Worm (Caenorhabditis elegans): ENCODE data around the gene R11G1.2.

Gene R11G1.2

ce11 chrX:3613665-3614064 is 36.7 kb upstream of the R11G1.2 start:
- TF ChIP-seq ceh-40 (GFP tag; IDR thresholded peaks at IDR 0.05), result no peak
- peak; percentile 83 for TF ChIP-seq nhr-80 (tag; optimal IDR thresholded peaks at IDR 0.05)
- TF ChIP-seq let-607 (tag; optimal IDR thresholded peaks at IDR 0.05), result peak; percentile 13 to 21

- TF ChIP-seq sea-2 (GFP tag; IDR thresholded peaks at IDR 0.05) (no peak), attf-5 (GFP tag; optimal IDR thresholded peaks at IDR 0.05) (no peak), tlf-1 (GFP tag; optimal IDR thresholded peaks at IDR 0.05) (no peak), tbp1 (GFP tag; optimal IDR thresholded peaks at IDR 0.05) (no peak), madf-3 (GFP tag; IDR thresholded peaks at IDR 0.05) (no peak), ccch-3 (GFP tag; optimal IDR thresholded peaks at IDR 0.05) (no peak), nfya-2 (GFP tag; IDR thresholded peaks at IDR 0.05) (no peak), aptf-3 (GFP tag; IDR thresholded peaks at IDR 0.05) (no peak), F57C9.4 (tag; optimal IDR thresholded peaks at IDR 0.05) (no peak), somi-1 (GFP tag; optimal IDR thresholded peaks at IDR 0.05) (no peak), efl-1 (GFP tag; optimal IDR thresholded peaks at IDR 0.05) (no peak), ztf-6 (GFP tag; IDR thresholded peaks at IDR 0.05) (no peak), lin-26 (GFP tag; IDR thresholded peaks at IDR 0.05) (no peak), nfya-1 (tag; optimal IDR thresholded peaks at IDR 0.05; ENCODE audit: borderline replicate concordance, insufficient read depth) (no peak)
These were observed 33.2 kb upstream of the R11G1.2 start, which contains the start of gene del-9 for ce11 chrX:3617218-3617617. TSS of gene del-9 (minus strand) at chrX:3617318.

ce11 chrX:3618842-3619241 is 31.6 kb upstream of the R11G1.2 start:
- no peak for TF ChIP-seq B0019.2 (GFP tag; conservative IDR thresholded peaks at IDR 0.05)
- no peak for TF ChIP-seq hmg-1.2 (GFP tag; IDR thresholded peaks at IDR 0.05)
- TF ChIP-seq C06A6.2 (GFP tag; conservative IDR thresholded peaks at IDR 0.05), result no peak
- TF ChIP-seq F55B11.4 (tag; optimal IDR thresholded peaks at IDR 0.05; ENCODE audit: borderline replicate concordance, insufficient read depth), result no peak
- no peak for TF ChIP-seq unc-62 (GFP tag; optimal IDR thresholded peaks at IDR 0.05)

ce11 chrX:3623162-3623561 is 27.3 kb upstream of the R11G1.2 start, which contains the start of gene C18B2.2:
TSS of gene C18B2.2 (plus strand) at chrX:3623462.
- TF ChIP-seq ama-1 (optimal IDR thresholded peaks at IDR 0.05), result no peak
- TF ChIP-seq ama-1 (GFP tag; optimal IDR thresholded peaks at IDR 0.05), result no peak
- TF ChIP-seq mes-4 (tag; optimal IDR thresholded peaks at IDR 0.05), result no peak
- TF ChIP-seq akir-1 (GFP tag; optimal IDR thresholded peaks at IDR 0.05), result no peak
- no peak for TF ChIP-seq ztf-3 (GFP tag; optimal IDR thresholded peaks at IDR 0.05)
- TF ChIP-seq D2030.7 (GFP tag; IDR thresholded peaks at IDR 0.05), result no peak
- no peak for TF ChIP-seq nfyb-1 (GFP tag; IDR thresholded peaks at IDR 0.05)
- TF ChIP-seq ceh-40 (GFP tag; IDR thresholded peaks at IDR 0.05), result no peak
- TF ChIP-seq rpc-1 (optimal IDR thresholded peaks at IDR 0.05), result no peak
- no peak for TF ChIP-seq rpc-1 (tag; optimal IDR thresholded peaks at IDR 0.05)
- TF ChIP-seq Y67H2A.10 (GFP tag; conservative IDR thresholded peaks at IDR 0.05), result no peak
- TF ChIP-seq cebp-1 (GFP tag; IDR thresholded peaks at IDR 0.05), result no peak
- TF ChIP-seq cebp-1 (tag; optimal IDR thresholded peaks at IDR 0.05), result no peak
- no peak for TF ChIP-seq lin-26 (GFP tag; IDR thresholded peaks at IDR 0.05)
- no peak for TF ChIP-seq attf-5 (GFP tag; optimal IDR thresholded peaks at IDR 0.05)
- no peak for TF ChIP-seq attf-6 (GFP tag; IDR thresholded peaks at IDR 0.05)
- TF ChIP-seq mxl-1 (tag; optimal IDR thresholded peaks at IDR 0.05), result no peak
- no peak for TF ChIP-seq madf-6 (GFP tag; IDR thresholded peaks at IDR 0.05)
- TF ChIP-seq fkh-3 (tag; optimal IDR thresholded peaks at IDR 0.05), result no peak
- TF ChIP-seq hrde-1 (tag; optimal IDR thresholded peaks at IDR 0.05; ENCODE audit: borderline replicate concordance), result no peak

Data from whole organism, young adult.